Fruit fly (Drosophila melanogaster) whole organism, adult: ENCODE data around the gene Dmtn.

Experiments
- CG11617 ChIP-seq: fragments of 200-800 bp; sonication (Bioruptor generic); optimal IDR thresholded peaks from 2 replicates; lab custom pipeline; 2017; ENCODE audit warnings: mild to moderate bottlenecking, missing biosample characterization, missing genetic modification reagents, missing genetic modification characterization
- CG12768 ChIP-seq: fragments of 200-800 bp; sonication (Bioruptor generic); optimal IDR thresholded peaks from 2 replicates; lab custom pipeline; 2017; ENCODE audit warnings: missing biosample characterization, missing genetic modification characterization, mild to moderate bottlenecking, moderate library complexity, missing genetic modification reagents
- CG14711 ChIP-seq: fragments of 200-800 bp; sonication (Bioruptor generic); optimal IDR thresholded peaks from 2 replicates; lab custom pipeline; 2018; ENCODE audit warnings: missing biosample characterization, mild to moderate bottlenecking, missing genetic modification characterization, moderate library complexity
- CG5204 ChIP-seq: fragments of 200-800 bp; sonication (Bioruptor generic); optimal IDR thresholded peaks from 2 replicates; lab custom pipeline; 2016; ENCODE audit warnings: missing biosample characterization, missing genetic modification characterization
- Hr96 ChIP-seq: fragments of 200-800 bp; sonication (Bioruptor generic); optimal IDR thresholded peaks from 2 replicates; lab custom pipeline; 2016; ENCODE audit warnings: missing biosample characterization, missing genetic modification characterization
- Mnt ChIP-seq: fragments of 200-800 bp; sonication (Bioruptor generic); optimal IDR thresholded peaks from 2 replicates; lab custom pipeline; 2016; ENCODE audit warnings: missing biosample characterization, mild to moderate bottlenecking, missing genetic modification characterization
- bab1 ChIP-seq: fragments of 200-800 bp; sonication (Bioruptor generic); optimal IDR thresholded peaks from 3 replicates; lab custom pipeline; 2019; ENCODE audit warnings: missing biosample characterization, mild to moderate bottlenecking, missing genetic modification characterization, moderate library complexity
- cic ChIP-seq: fragments of 200-800 bp; sonication (Bioruptor generic); optimal IDR thresholded peaks from 2 replicates; lab custom pipeline; 2017; ENCODE audit warnings: missing biosample characterization, mild to moderate bottlenecking, missing genetic modification characterization, moderate library complexity
- kay ChIP-seq: fragments of 200-800 bp; sonication (Bioruptor generic); peaks from one replicate; lab custom pipeline; 2016; ENCODE audit warnings: missing biosample characterization, missing genetic modification characterization, borderline replicate concordance
- ovo ChIP-seq: fragments of 200-800 bp; sonication (Bioruptor generic); optimal IDR thresholded peaks from 2 replicates; lab custom pipeline; 2016; ENCODE audit warnings: missing biosample characterization, missing genetic modification characterization
- tj ChIP-seq: fragments of 200-800 bp; sonication (Bioruptor generic); optimal IDR thresholded peaks from 3 replicates; lab custom pipeline; 2017; ENCODE audit warnings: missing biosample characterization, mild to moderate bottlenecking, missing genetic modification characterization, moderate library complexity
- toe ChIP-seq: fragments of 200-800 bp; sonication (Bioruptor generic); optimal IDR thresholded peaks from 2 replicates; lab custom pipeline; 2016; ENCODE audit warnings: missing biosample characterization, missing genetic modification characterization

- peak; percentile 98 for TF ChIP-seq kay (GFP tag; lab: Kevin White, UChicago)
- peak; percentile 67 for TF ChIP-seq CG5204 (GFP tag; lab: Kevin White, UChicago)
- no peak for TF ChIP-seq cic (GFP tag; lab: Kevin White, UChicago)
- peak; percentile 41 for TF ChIP-seq tj (GFP tag; lab: Kevin White, UChicago)
- TF ChIP-seq Mnt = no peak
- peak; percentile 62 for TF ChIP-seq CG11617
- TF ChIP-seq ovo (GFP tag; lab: Kevin White, UChicago) = no peak
- peak; percentile 10 for TF ChIP-seq bab1 (GFP tag; lab: Kevin White, UChicago)
- TF ChIP-seq toe = no peak
- TF ChIP-seq Hr96 (GFP tag; lab: Kevin White, UChicago) = peak; percentile 32
- TF ChIP-seq CG12768 = peak; percentile 32
- peak; percentile 24 for TF ChIP-seq CG14711
Measured at dm6 chr3R:6397611-6398092, 8.0 kb downstream of the Dmtn start.
